Fruit fly (Drosophila melanogaster) whole organism, embryonic: Measurements from ENCODE around the gene CG32147.

Experiments
- CG10209 ChIP-seq: fragments of 200-800 bp; sonication (Bioruptor generic); optimal IDR thresholded peaks from 3 replicates; lab custom pipeline; 2017; ENCODE audit warnings: missing biosample characterization, mild to moderate bottlenecking, missing genetic modification characterization, missing genetic modification reagents
- CG10267 ChIP-seq: fragments of 200-800 bp; sonication (Bioruptor generic); optimal IDR thresholded peaks from 2 replicates; lab custom pipeline; 2018; ENCODE audit warnings: missing biosample characterization, mild to moderate bottlenecking, missing genetic modification characterization, moderate library complexity
- CG10274 ChIP-seq: fragments of 200-800 bp; sonication (Bioruptor generic); optimal IDR thresholded peaks from 3 replicates; lab custom pipeline; 2017; ENCODE audit warnings: missing biosample characterization, mild to moderate bottlenecking, missing genetic modification characterization
- CG10321 ChIP-seq: fragments of 200-800 bp; sonication (Bioruptor generic); IDR thresholded peaks from 2 replicates; pipeline ENCODE4 v1.3.6; 2022; ENCODE audit warnings: missing biosample characterization, missing genetic modification characterization
- CG11247 ChIP-seq: fragments of 200-800 bp; sonication (Bioruptor generic); IDR thresholded peaks from 2 replicates; pipeline ENCODE4 v1.3.6; 2022; ENCODE audit warnings: missing biosample characterization, missing genetic modification characterization
- CG11398 ChIP-seq: fragments of 200-800 bp; sonication (Bioruptor generic); optimal IDR thresholded peaks from 2 replicates; lab custom pipeline; 2016; ENCODE audit warnings: missing biosample characterization, missing genetic modification characterization
- CG12104 ChIP-seq: fragments of 200-800 bp; sonication (Bioruptor generic); optimal IDR thresholded peaks from 3 replicates; lab custom pipeline; 2016; ENCODE audit warnings: missing biosample characterization, missing genetic modification characterization
- CG1233 ChIP-seq: fragments of 200-800 bp; sonication (Bioruptor generic); optimal IDR thresholded peaks from 4 replicates; lab custom pipeline; 2018; ENCODE audit warnings: missing biosample characterization, mild to moderate bottlenecking, missing genetic modification characterization
- CG14965 ChIP-seq: fragments of 200-800 bp; sonication (Bioruptor generic); optimal IDR thresholded peaks from 2 replicates; lab custom pipeline; 2016; ENCODE audit warnings: missing biosample characterization, missing genetic modification characterization, borderline replicate concordance
- CG15073 ChIP-seq: fragments of 200-800 bp; sonication (Bioruptor generic); optimal IDR thresholded peaks from 2 replicates; lab custom pipeline; 2016; ENCODE audit warnings: missing biosample characterization, missing genetic modification characterization
- CG17568 ChIP-seq: fragments of 200-800 bp; sonication (Bioruptor generic); optimal IDR thresholded peaks from 2 replicates; lab custom pipeline; 2018; ENCODE audit warnings: missing biosample characterization, mild to moderate bottlenecking, missing genetic modification characterization, moderate library complexity
- CG18599 ChIP-seq: fragments of 200-800 bp; sonication (Bioruptor generic); optimal IDR thresholded peaks from 3 replicates; lab custom pipeline; 2017; ENCODE audit warnings: missing biosample characterization, missing genetic modification characterization, mild to moderate bottlenecking, moderate library complexity, missing genetic modification reagents
- CG32532 ChIP-seq: fragments of 200-800 bp; sonication (Bioruptor generic); IDR thresholded peaks from 2 replicates; pipeline ENCODE4 v1.3.6; 2022; ENCODE audit warnings: missing biosample characterization, missing genetic modification characterization
- CG5180 ChIP-seq: fragments of 200-800 bp; sonication (Bioruptor generic); optimal IDR thresholded peaks from 3 replicates; lab custom pipeline; 2017; ENCODE audit warnings: missing biosample characterization, missing genetic modification characterization, mild to moderate bottlenecking, moderate library complexity, missing genetic modification reagents
- CG6813 ChIP-seq: fragments of 200-800 bp; sonication (Bioruptor generic); optimal IDR thresholded peaks from 2 replicates; lab custom pipeline; 2017; ENCODE audit warnings: missing biosample characterization, missing genetic modification characterization, mild to moderate bottlenecking, moderate library complexity, missing genetic modification reagents
- CG8359 ChIP-seq: fragments of 200-800 bp; sonication (Bioruptor generic); optimal IDR thresholded peaks from 2 replicates; lab custom pipeline; 2017; ENCODE audit warnings: missing biosample characterization, mild to moderate bottlenecking, missing genetic modification characterization, borderline replicate concordance
- CoRest ChIP-seq: fragments of 200-800 bp; sonication (Bioruptor generic); optimal IDR thresholded peaks from 3 replicates; lab custom pipeline; 2018; ENCODE audit warnings: missing biosample characterization, mild to moderate bottlenecking, missing genetic modification characterization, moderate library complexity
- Dip2 ChIP-seq: fragments of 200-800 bp; sonication (Bioruptor generic); IDR thresholded peaks from 2 replicates; pipeline ENCODE4 v1.3.6; 2022; ENCODE audit warnings: missing biosample characterization, missing genetic modification characterization
- Dll ChIP-seq: fragments of 200-800 bp; sonication (Bioruptor generic); IDR thresholded peaks from 4 replicates; pipeline ENCODE4 v1.3.6; 2022; ENCODE audit warnings: missing biosample characterization, missing genetic modification characterization; ENCODE audit not compliant: partially characterized antibody
- H2.0 ChIP-seq: fragments of 200-800 bp; sonication (Bioruptor generic); IDR thresholded peaks from 2 replicates; pipeline ENCODE4 v1.3.6; 2022; ENCODE audit warnings: missing biosample characterization, missing genetic modification characterization
- Hr39 ChIP-seq: fragments of >200 bp; optimal IDR thresholded peaks from 2 replicates; lab custom pipeline; 2017
- MBD-R2 ChIP-seq: fragments of 200-800 bp; sonication (Bioruptor generic); IDR thresholded peaks from 2 replicates; pipeline ENCODE4 v1.3.6; 2022; ENCODE audit warnings: missing biosample characterization, missing genetic modification characterization
- Neu2 ChIP-seq: fragments of 200-800 bp; sonication (Bioruptor generic); optimal IDR thresholded peaks from 3 replicates; lab custom pipeline; 2016; ENCODE audit warnings: missing biosample characterization, missing genetic modification characterization, borderline replicate concordance
- Opbp ChIP-seq: fragments of 200-800 bp; sonication (Bioruptor generic); IDR thresholded peaks from 3 replicates; pipeline ENCODE4 v1.3.6; 2022; ENCODE audit warnings: missing biosample characterization, missing genetic modification characterization; ENCODE audit not compliant: partially characterized antibody
- Rx ChIP-seq: fragments of 200-800 bp; sonication (Bioruptor generic); IDR thresholded peaks from 2 replicates; pipeline ENCODE4 v1.3.6; 2022; ENCODE audit warnings: missing biosample characterization, missing genetic modification characterization
- aop ChIP-seq: fragments of 200-800 bp; sonication (Bioruptor generic); IDR thresholded peaks from 2 replicates; pipeline ENCODE4 v1.3.6; 2022; ENCODE audit warnings: missing biosample characterization, missing genetic modification characterization
- ase ChIP-seq: fragments of 200-800 bp; sonication (Bioruptor generic); IDR thresholded peaks from 3 replicates; pipeline ENCODE4 v1.3.6; 2022; ENCODE audit warnings: missing biosample characterization, missing genetic modification characterization
- croc ChIP-seq: fragments of 200-800 bp; sonication (Bioruptor generic); conservative IDR thresholded peaks from 3 replicates; pipeline ENCODE4 v1.3.6; 2022; ENCODE audit warnings: missing biosample characterization, missing genetic modification characterization
- crol ChIP-seq: fragments of 200-800 bp; sonication (Bioruptor generic); IDR thresholded peaks from 2 replicates; pipeline ENCODE4 v1.3.6; 2022; ENCODE audit warnings: missing biosample characterization, missing genetic modification characterization
- esg ChIP-seq: fragments of 200-800 bp; sonication (Bioruptor generic); conservative IDR thresholded peaks from 2 replicates; pipeline ENCODE4 v1.3.6; 2022; ENCODE audit warnings: missing biosample characterization, missing genetic modification characterization
- fd102C ChIP-seq: fragments of 200-800 bp; sonication (Bioruptor generic); optimal IDR thresholded peaks from 2 replicates; lab custom pipeline; 2018; ENCODE audit warnings: missing biosample characterization, mild to moderate bottlenecking, missing genetic modification characterization, moderate library complexity
- hbn ChIP-seq: fragments of 200-800 bp; sonication (Bioruptor generic); IDR thresholded peaks from 2 replicates; pipeline ENCODE4 v1.3.6; 2022; ENCODE audit warnings: missing biosample characterization, missing genetic modification characterization; ENCODE audit not compliant: partially characterized antibody
- ind ChIP-seq: fragments of 200-800 bp; sonication (Bioruptor generic); optimal IDR thresholded peaks from 3 replicates; lab custom pipeline; 2016; ENCODE audit warnings: missing biosample characterization, missing genetic modification characterization
- jumu ChIP-seq: fragments of 200-800 bp; sonication (Bioruptor generic); optimal IDR thresholded peaks from 3 replicates; lab custom pipeline; 2016; ENCODE audit warnings: missing biosample characterization, missing genetic modification characterization
- lbe ChIP-seq: fragments of 200-800 bp; sonication (Bioruptor generic); optimal IDR thresholded peaks from 2 replicates; lab custom pipeline; 2016; ENCODE audit warnings: missing biosample characterization, mild to moderate bottlenecking, missing genetic modification characterization
- nom ChIP-seq: fragments of 200-800 bp; sonication (Bioruptor generic); optimal IDR thresholded peaks from 2 replicates; lab custom pipeline; 2017; ENCODE audit warnings: missing biosample characterization, missing genetic modification characterization, mild to moderate bottlenecking, moderate library complexity, missing genetic modification reagents
- otp ChIP-seq: fragments of 200-800 bp; sonication (Bioruptor generic); IDR thresholded peaks from 3 replicates; pipeline ENCODE4, ENCODE4 v1.3.6; 2022; ENCODE audit warnings: missing biosample characterization, missing genetic modification characterization
- peb ChIP-seq: fragments of 200-800 bp; sonication (Bioruptor generic); IDR thresholded peaks from 2 replicates; pipeline ENCODE4 v1.3.6; 2022; ENCODE audit warnings: missing biosample characterization, missing genetic modification characterization
- pfk ChIP-seq: fragments of 200-800 bp; sonication (Bioruptor generic); optimal IDR thresholded peaks from 2 replicates; lab custom pipeline; 2018; ENCODE audit warnings: missing biosample characterization, mild to moderate bottlenecking, missing genetic modification characterization, moderate library complexity
- sd ChIP-seq: fragments of 200-800 bp; sonication (Bioruptor generic); optimal IDR thresholded peaks from 3 replicates; lab custom pipeline; 2018; ENCODE audit warnings: missing biosample characterization, mild to moderate bottlenecking, missing genetic modification characterization, moderate library complexity
- sens-2 ChIP-seq: fragments of 200-800 bp; sonication (Bioruptor generic); IDR thresholded peaks from 2 replicates; pipeline ENCODE4 v1.3.6; 2022; ENCODE audit warnings: missing biosample characterization, missing genetic modification characterization
- seq ChIP-seq: fragments of 200-800 bp; sonication (Bioruptor generic); IDR thresholded peaks from 2 replicates; pipeline ENCODE4 v1.3.6; 2022; ENCODE audit warnings: missing biosample characterization, missing genetic modification characterization
- tap ChIP-seq: fragments of 200-800 bp; optimal IDR thresholded peaks from 3 replicates; lab custom pipeline; 2019; ENCODE audit warnings: missing biosample characterization, mild to moderate bottlenecking, missing genetic modification characterization, moderate library complexity
- tna ChIP-seq: fragments of 200-800 bp; sonication (Bioruptor generic); IDR thresholded peaks from 2 replicates; pipeline ENCODE4 v1.3.6; 2022; ENCODE audit warnings: missing biosample characterization, missing genetic modification characterization; ENCODE audit not compliant: partially characterized antibody
- zfh2 ChIP-seq: fragments of 200-800 bp; sonication (Bioruptor generic); optimal IDR thresholded peaks from 2 replicates; lab custom pipeline; 2016; ENCODE audit warnings: missing biosample characterization, missing genetic modification characterization

Gene CG32147

DNA sequence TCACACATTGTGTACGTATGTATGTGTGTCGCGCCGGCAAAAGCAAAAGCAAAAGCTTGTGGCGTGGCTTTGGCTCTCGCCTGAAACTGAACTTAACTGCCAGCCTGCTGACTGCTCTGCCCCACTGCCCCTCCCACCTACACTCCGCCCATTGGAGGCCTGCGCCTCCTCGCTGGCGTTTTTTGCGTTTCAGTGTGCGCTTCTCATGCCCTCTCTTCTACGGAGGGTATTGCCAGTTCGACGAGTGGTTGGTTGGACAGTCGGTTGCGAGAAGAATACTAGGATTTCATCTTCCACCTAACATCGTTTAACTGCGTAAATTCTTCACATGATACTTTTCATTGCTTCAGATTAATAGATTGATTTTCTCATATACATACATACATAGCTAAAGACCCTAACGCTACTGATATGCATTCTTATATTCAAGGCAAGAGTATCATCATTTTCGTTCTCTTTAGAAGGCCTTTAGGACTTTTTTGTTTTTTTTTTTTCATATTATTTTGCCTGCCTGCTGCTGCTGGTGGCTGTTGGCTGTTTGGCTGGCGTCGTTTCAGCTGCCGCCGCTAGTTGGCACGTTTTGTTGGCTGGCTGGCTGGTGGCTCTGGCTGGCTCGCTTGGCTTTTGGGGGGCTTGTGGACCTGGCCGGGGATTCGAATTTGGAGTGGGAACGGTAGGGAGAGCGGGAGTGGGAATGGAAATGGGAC, 38.9 kb downstream of the CG32147 start (continued):
- TF ChIP-seq CoRest (tag; lab: Kevin White, UChicago) (peak; percentile 72), CG32532 (GFP tag; lab: Robert Waterston, UW) (peak; percentile 58), CG10267 (tag; lab: Kevin White, UChicago) (peak; percentile 20), Dip2 (GFP tag; lab: Robert Waterston, UW) (no peak), CG12104 (GFP tag; lab: Kevin White, UChicago) (peak; percentile 4), ind (GFP tag; lab: Kevin White, UChicago) (peak; percentile 39), Dll (GFP tag; lab: Robert Waterston, UW) (0 out of 4 replicates have a peak, but pooled peaks have one; percentile 3), CG11398 (GFP tag; lab: Kevin White, UChicago) (peak; percentile 53), CG10209 (GFP tag; lab: Kevin White, UChicago) (peak; percentile 53), jumu (GFP tag; lab: Kevin White, UChicago) (peak; percentile 60), Opbp (no peak), pfk (GFP tag; lab: Kevin White, UChicago) (no peak), ase (GFP tag; lab: Robert Waterston, UW) (no peak), croc (GFP tag; lab: Robert Waterston, UW) (peak; percentile 26; the same call in 2 of the 3 replicates)

DNA sequence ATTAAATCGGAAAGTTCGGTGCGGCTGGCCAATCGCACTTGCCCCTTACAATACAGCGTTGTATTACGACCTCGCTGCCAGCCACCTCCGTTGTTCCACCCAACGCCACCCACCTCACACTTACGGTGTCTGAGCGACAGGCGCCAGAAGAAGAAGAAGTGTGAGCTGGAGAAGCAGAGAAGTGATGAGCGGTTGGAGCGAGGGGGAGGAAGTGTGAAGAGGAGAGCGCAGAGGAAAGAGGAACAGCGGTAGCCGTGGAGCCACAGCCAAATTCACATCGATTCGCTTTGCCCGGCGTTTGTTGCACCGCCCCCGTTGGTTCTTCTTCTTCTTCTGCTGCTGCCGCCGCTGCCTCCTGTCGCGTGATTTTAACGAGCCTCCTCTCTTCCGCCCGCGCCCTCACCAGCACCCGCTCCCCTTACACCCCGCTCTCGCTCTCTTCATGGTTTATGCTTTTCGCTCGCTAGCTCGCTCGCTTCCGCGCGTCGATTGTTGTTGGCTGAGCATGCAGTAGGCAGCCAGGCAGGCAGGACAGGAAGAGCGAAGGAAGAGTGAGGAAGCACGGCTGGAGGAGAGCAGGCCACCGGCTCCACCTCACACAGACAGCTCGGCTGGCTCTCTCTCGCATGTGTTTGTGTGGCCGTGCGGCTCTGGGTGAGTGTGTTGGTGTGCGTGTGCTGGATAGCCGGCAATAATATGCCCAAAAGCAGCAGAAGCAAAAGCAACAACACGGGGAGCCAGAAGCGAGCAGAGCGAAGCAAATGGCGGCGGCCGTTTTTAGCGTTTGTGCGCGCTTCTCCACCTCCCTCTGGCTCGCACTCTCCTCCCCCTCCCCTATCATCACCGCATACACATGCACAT, 39.6 kb downstream of the CG32147 start:
- TF ChIP-seq sens-2, result peak; percentile 43; the same call in 1 of the 2 replicates
- TF ChIP-seq sd (tag; lab: Kevin White, UChicago), result no peak
- peak; percentile 8 for TF ChIP-seq lbe (GFP tag; lab: Kevin White, UChicago)
- peak; percentile 7 for TF ChIP-seq nom (GFP tag; lab: Kevin White, UChicago)
- TF ChIP-seq otp (GFP tag; lab: Robert Waterston, UW), result no peak
- peak; percentile 99 for TF ChIP-seq crol (GFP tag; lab: Robert Waterston, UW)
- TF ChIP-seq Rx (GFP tag; lab: Robert Waterston, UW), result 0 out of 2 replicates have a peak, but pooled peaks have one; percentile 3
- TF ChIP-seq CG10321 (GFP tag; lab: Robert Waterston, UW), result no peak
- no peak for TF ChIP-seq esg (GFP tag; lab: Robert Waterston, UW)
- no peak; the same call in 1 of the 2 replicates for TF ChIP-seq hbn (GFP tag; lab: Robert Waterston, UW)
- no peak for TF ChIP-seq CG17568
- no peak for TF ChIP-seq peb (GFP tag; lab: Robert Waterston, UW)
- TF ChIP-seq MBD-R2, result 0 out of 2 replicates have a peak, but pooled peaks have one; percentile 18
- TF ChIP-seq CG14965 (GFP tag; lab: Kevin White, UChicago), result no peak
- no peak for TF ChIP-seq CG1233
- TF ChIP-seq CG10274 (GFP tag; lab: Kevin White, UChicago), result no peak
- TF ChIP-seq seq (GFP tag; lab: Robert Waterston, UW), result 0 out of 2 replicates have a peak, but pooled peaks have one; percentile 10
- no peak for TF ChIP-seq tna (GFP tag; lab: Robert Waterston, UW)
- TF ChIP-seq CG5180 (GFP tag; lab: Kevin White, UChicago), result no peak
- TF ChIP-seq Hr39 (lab: Kevin White, UChicago), result no peak
- TF ChIP-seq zfh2, result no peak
- TF ChIP-seq jumu (GFP tag; lab: Kevin White, UChicago), result no peak
- TF ChIP-seq H2.0 (GFP tag; lab: Robert Waterston, UW), result no peak
- TF ChIP-seq CG6813 (GFP tag; lab: Kevin White, UChicago), result peak; percentile 30
- TF ChIP-seq aop (GFP tag; lab: Robert Waterston, UW), result peak; percentile 65; the same call in 1 of the 2 replicates
- no peak for TF ChIP-seq CG8359 (GFP tag; lab: Kevin White, UChicago)
- TF ChIP-seq Neu2 (GFP tag; lab: Kevin White, UChicago), result no peak
- TF ChIP-seq CG15073 (GFP tag; lab: Kevin White, UChicago), result no peak
- no peak for TF ChIP-seq CG11247 (GFP tag; lab: Robert Waterston, UW)
- no peak for TF ChIP-seq fd102C (GFP tag; lab: Kevin White, UChicago)
- TF ChIP-seq tap (tag; lab: Kevin White, UChicago), result no peak
- TF ChIP-seq CG18599 (GFP tag; lab: Kevin White, UChicago), result no peak
